Worm (Caenorhabditis elegans) whole organism, L2 larva: Measurements from ENCODE around the gene cutl-9.
A peak's percentile ranks its signal among the peaks of the same experiment; 100 is the strongest.

ENCODE experiments used
- R02D3.7 ChIP-seq: fragments of 150-350 bp; optimal IDR thresholded peaks from 2 replicates; lab custom pipeline; 2014; ENCODE audit warnings: missing biosample characterization, missing genetic modification characterization
- ZK546.5 ChIP-seq: sonication (generic microtip); optimal IDR thresholded peaks from 2 replicates; lab custom pipeline; 2017; ENCODE audit warnings: missing biosample characterization, missing genetic modification characterization
- alr-1 ChIP-seq: fragments of 150-350 bp; optimal IDR thresholded peaks from 2 replicates; lab custom pipeline; 2014; ENCODE audit warnings: missing biosample characterization, missing genetic modification characterization
- ama-1 ChIP-seq: fragments of 150-350 bp; optimal IDR thresholded peaks from 2 replicates; lab custom pipeline; 2018; ENCODE audit warnings: inconsistent platforms
- blmp-1 ChIP-seq: sonication (generic microtip); optimal IDR thresholded peaks from 2 replicates; lab custom pipeline; 2017; ENCODE audit warnings: missing genetic modification characterization, mild to moderate bottlenecking, missing compliant biosample characterization, antibody characterized with exemption, moderate library complexity; ENCODE audit not compliant: insufficient read depth
- ceh-82 ChIP-seq: fragments of 150-350 bp; optimal IDR thresholded peaks from 2 replicates; lab custom pipeline; 2014; ENCODE audit warnings: missing biosample characterization, missing genetic modification characterization
- crh-2 ChIP-seq: sonication (generic microtip); optimal IDR thresholded peaks from 2 replicates; lab custom pipeline; 2017; ENCODE audit warnings: missing biosample characterization, missing genetic modification characterization
- dmd-4 ChIP-seq: sonication (generic microtip); optimal IDR thresholded peaks from 2 replicates; lab custom pipeline; 2017; ENCODE audit warnings: missing biosample characterization, missing genetic modification characterization
- egl-27 ChIP-seq: sonication (generic microtip); optimal IDR thresholded peaks from 3 replicates; lab custom pipeline; 2017; ENCODE audit warnings: missing biosample characterization, missing genetic modification reagents, missing genetic modification characterization
- elt-1 ChIP-seq: fragments of 150-350 bp; optimal IDR thresholded peaks from 2 replicates; lab custom pipeline; 2014; ENCODE audit warnings: missing biosample characterization, missing genetic modification characterization
- elt-3 ChIP-seq: sonication (generic microtip); optimal IDR thresholded peaks from 2 replicates; lab custom pipeline; 2017; ENCODE audit warnings: missing biosample characterization, missing genetic modification characterization
- fos-1 ChIP-seq: fragments of 150-350 bp; optimal IDR thresholded peaks from 2 replicates; lab custom pipeline; 2014; ENCODE audit warnings: missing biosample characterization, missing genetic modification characterization
- gmeb-1 ChIP-seq: fragments of 150-350 bp; optimal IDR thresholded peaks from 2 replicates; lab custom pipeline; 2014; ENCODE audit warnings: missing biosample characterization, missing genetic modification characterization
- lin-11 ChIP-seq: fragments of 150-350 bp; sonication (generic microtip); optimal IDR thresholded peaks from 2 replicates; lab custom pipeline; 2014; ENCODE audit warnings: missing biosample characterization, missing genetic modification characterization, inconsistent platforms, mixed read lengths
- lsy-2 ChIP-seq, 2 experiments: fragments of 150-350 bp in 1 of 2; sonication (generic microtip) in 1 of 2; optimal IDR thresholded peaks; 2 replicates each; lab custom pipeline; 2014 to 2017; ENCODE audit warnings: missing biosample characterization in 2 of 2, missing genetic modification characterization in 2 of 2
- mab-5 ChIP-seq: fragments of 150-350 bp; optimal IDR thresholded peaks from 2 replicates; lab custom pipeline; 2014; ENCODE audit warnings: missing biosample characterization, missing genetic modification characterization
- mbf-1 ChIP-seq: sonication (generic microtip); optimal IDR thresholded peaks from 2 replicates; lab custom pipeline; 2017; ENCODE audit warnings: missing biosample characterization, missing genetic modification characterization
- mdl-1 ChIP-seq, 2 experiments: fragments of 150-350 bp in 1 of 2; sonication (generic microtip) in 1 of 2; optimal IDR thresholded peaks; 2 replicates each; lab custom pipeline; 2017; ENCODE audit warnings: missing biosample characterization in 2 of 2, missing genetic modification characterization in 2 of 2
- nhr-10 ChIP-seq: sonication (generic microtip); optimal IDR thresholded peaks from 2 replicates; lab custom pipeline; 2017; ENCODE audit warnings: missing biosample characterization, missing genetic modification characterization
- nhr-12 ChIP-seq: fragments of 150-350 bp; optimal IDR thresholded peaks from 2 replicates; lab custom pipeline; 2014; ENCODE audit warnings: missing biosample characterization, missing genetic modification characterization
- nhr-237 ChIP-seq: fragments of 150-350 bp; optimal IDR thresholded peaks from 2 replicates; lab custom pipeline; 2014; ENCODE audit warnings: missing biosample characterization, missing genetic modification characterization
- nhr-25 ChIP-seq: fragments of 150-350 bp; sonication (generic microtip); optimal IDR thresholded peaks from 3 replicates; lab custom pipeline; 2014; ENCODE audit warnings: missing biosample characterization, missing genetic modification characterization
- nhr-6 ChIP-seq: fragments of 150-350 bp; optimal IDR thresholded peaks from 2 replicates; lab custom pipeline; 2014; ENCODE audit warnings: missing biosample characterization, missing genetic modification characterization
- skn-1 ChIP-seq: sonication (generic microtip); optimal IDR thresholded peaks from 2 replicates; lab custom pipeline; 2017; ENCODE audit warnings: missing biosample characterization, missing genetic modification characterization
- sma-3 ChIP-seq: sonication (generic microtip); optimal IDR thresholded peaks from 2 replicates; lab custom pipeline; 2016; ENCODE audit warnings: missing genetic modification reagents, missing genetic modification characterization, missing compliant biosample characterization
- sma-9 ChIP-seq, 2 experiments: fragments of 150-350 bp in 1 of 2; sonication (generic microtip) in 1 of 2; optimal IDR thresholded peaks; 2 replicates each; lab custom pipeline; 2014 to 2016; ENCODE audit warnings: missing genetic modification characterization in 2 of 2, mild to moderate bottlenecking in 1 of 2, missing biosample characterization in 1 of 2, missing compliant biosample characterization in 1 of 2, missing genetic modification reagents in 1 of 2, moderate library complexity in 1 of 2
- snpc-4 ChIP-seq: fragments of 150-350 bp; optimal IDR thresholded peaks from 2 replicates; lab custom pipeline; 2014; ENCODE audit warnings: missing biosample characterization, missing genetic modification characterization
- unc-39 ChIP-seq: fragments of 150-350 bp; optimal IDR thresholded peaks from 2 replicates; lab custom pipeline; 2014; ENCODE audit warnings: missing biosample characterization, missing genetic modification characterization
- unc-55 ChIP-seq: fragments of 150-350 bp; sonication (generic microtip); optimal IDR thresholded peaks from 3 replicates; lab custom pipeline; 2014; ENCODE audit warnings: missing biosample characterization, missing genetic modification reagents, missing genetic modification characterization
- zag-1 ChIP-seq: fragments of 150-350 bp; optimal IDR thresholded peaks from 2 replicates; lab custom pipeline; 2014; ENCODE audit warnings: missing biosample characterization, missing genetic modification characterization
- ztf-1 ChIP-seq: fragments of 200-800 bp; sonication (Bioruptor generic); conservative IDR thresholded peaks from 2 replicates; pipeline ENCODE4 v1.3.6; 2022; ENCODE audit warnings: missing genetic modification characterization, missing compliant biosample characterization
- ztf-11 ChIP-seq: sonication (generic microtip); optimal IDR thresholded peaks from 2 replicates; lab custom pipeline; 2017; ENCODE audit warnings: missing biosample characterization, missing genetic modification characterization
- ztf-4 ChIP-seq: fragments of 150-350 bp; optimal IDR thresholded peaks from 2 replicates; lab custom pipeline; 2014; ENCODE audit warnings: missing biosample characterization, missing genetic modification characterization

cutl-9 gene

DNA sequence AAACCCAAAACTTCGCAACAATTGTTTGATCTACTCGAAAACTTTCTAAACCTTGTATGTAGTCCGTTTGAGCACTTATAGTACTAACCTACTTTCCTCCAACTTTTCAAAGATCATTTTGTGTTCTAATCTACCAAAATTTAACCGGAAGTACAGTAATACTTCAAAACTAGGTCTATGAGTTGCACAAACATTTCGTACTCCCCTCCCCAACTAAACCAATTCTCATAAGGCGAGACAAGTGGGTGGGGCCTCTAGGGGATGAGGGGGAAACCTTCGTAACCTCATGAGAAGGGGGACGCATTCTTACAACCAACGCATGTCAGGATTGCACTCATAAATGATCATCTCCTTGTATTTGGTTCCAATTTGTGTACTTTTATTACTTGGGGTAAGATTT lies at the start of gene cutl-9:
Gene cutl-9 (plus strand): TSS at position 301 of the 400 bp plus-strand sequence.
- TF ChIP-seq mdl-1 (tag; optimal IDR thresholded peaks at IDR 0.05; lab: Kevin White, UChicago) (no peak), sma-3 (no peak), ceh-82 (no peak), crh-2 (tag; lab: Kevin White, UChicago) (no peak), ztf-4 (tag; lab: Kevin White, UChicago) (no peak), ama-1 (no peak), R02D3.7 (tag; lab: Kevin White, UChicago) (no peak), fos-1 (tag; lab: Kevin White, UChicago) (no peak)

- no peak for TF ChIP-seq dmd-4 (tag; lab: Kevin White, UChicago)
- TF ChIP-seq crh-2 (tag; lab: Kevin White, UChicago) = no peak
- no peak for TF ChIP-seq nhr-12
- no peak for TF ChIP-seq nhr-10
- no peak for TF ChIP-seq ZK546.5 (tag; lab: Kevin White, UChicago)
- TF ChIP-seq alr-1 (tag; lab: Kevin White, UChicago) = no peak
- TF ChIP-seq blmp-1 = no peak
- no peak for TF ChIP-seq zag-1 (tag; lab: Kevin White, UChicago)
- no peak for TF ChIP-seq snpc-4 (tag; lab: Kevin White, UChicago)
- TF ChIP-seq sma-3 = no peak
- no peak for TF ChIP-seq ztf-4 (tag; lab: Kevin White, UChicago)
- no peak for TF ChIP-seq skn-1 (tag; lab: Kevin White, UChicago)
- TF ChIP-seq unc-55 = no peak
- no peak for TF ChIP-seq egl-27
- TF ChIP-seq ama-1 = no peak
- TF ChIP-seq mab-5 (tag; lab: Kevin White, UChicago) = no peak
- no peak for TF ChIP-seq unc-39 (tag; lab: Kevin White, UChicago)
- TF ChIP-seq mbf-1 (tag; lab: Kevin White, UChicago) = no peak
- no peak for TF ChIP-seq elt-3 (tag; lab: Kevin White, UChicago)
These were observed 47.9 kb upstream of the cutl-9 start for ce11 chrII:10574177-10574576.

DNA sequence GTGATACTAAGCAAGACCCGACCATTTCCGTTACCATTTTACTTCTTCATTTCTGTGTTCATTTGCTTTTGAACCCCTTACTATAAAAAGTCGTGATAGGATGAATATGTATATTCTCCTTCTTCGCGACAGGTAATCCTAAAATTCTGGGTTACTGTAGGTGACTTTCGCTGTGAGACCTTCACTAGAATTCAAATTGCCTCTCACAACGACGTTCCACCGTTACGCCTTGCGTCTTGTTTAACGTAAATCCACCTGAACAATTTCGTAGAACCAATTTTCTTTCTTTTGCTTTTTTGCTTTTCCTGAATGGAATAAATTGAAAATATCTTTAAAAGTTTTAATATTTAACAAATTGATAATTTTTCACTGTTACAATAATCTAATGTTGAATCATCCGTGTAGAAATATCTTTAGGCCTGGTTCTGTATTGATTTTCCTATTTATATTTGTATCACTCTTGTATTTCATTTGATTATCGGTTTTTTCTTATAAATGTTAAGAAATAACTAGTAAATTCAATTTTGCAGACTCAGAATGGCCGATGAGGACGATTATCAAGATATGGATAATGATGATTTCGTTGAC lies 43.1 kb upstream of the cutl-9 start, which contains the start of gene rpb-6:
Gene rpb-6 (plus strand): TSS at position 538 of the 588 bp plus-strand sequence.
- TF ChIP-seq gmeb-1 (tag; lab: Kevin White, UChicago) = peak; percentile 78
- peak; percentile 56 for TF ChIP-seq unc-55
- peak in 1 of 2 experiments; percentile 59 for TF ChIP-seq lsy-2 (tag; optimal IDR thresholded peaks at IDR 0.05; lab: Kevin White, UChicago)
- TF ChIP-seq fos-1 (tag; lab: Kevin White, UChicago) = no peak
- TF ChIP-seq elt-3 (tag; lab: Kevin White, UChicago) = no peak

DNA sequence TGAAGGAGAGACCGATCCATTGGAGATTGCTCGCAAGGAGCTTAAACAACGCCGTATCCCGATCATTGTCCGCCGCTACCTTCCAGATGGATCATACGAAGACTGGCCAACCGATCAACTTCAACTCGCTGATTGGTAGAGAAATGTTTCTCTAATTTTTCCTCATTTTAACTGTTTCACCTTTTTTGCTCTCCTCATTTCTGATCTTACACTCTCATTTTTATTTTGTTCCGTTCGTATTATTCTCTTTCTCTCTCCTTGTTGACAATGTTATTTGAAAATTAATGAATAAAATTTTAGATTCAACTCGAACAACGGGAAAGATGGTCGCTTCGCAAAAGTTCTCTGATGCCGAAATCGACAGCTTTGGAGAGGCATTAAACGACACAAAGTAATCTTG lies 42.4 kb upstream of the cutl-9 start, which contains the start of gene dohh-1:
Gene dohh-1 (plus strand): TSS at position 301 of the 400 bp plus-strand sequence.
- TF ChIP-seq gmeb-1 (tag; lab: Kevin White, UChicago) = no peak
- TF ChIP-seq ceh-82 = no peak
- TF ChIP-seq fos-1 (tag; lab: Kevin White, UChicago) = no peak
- TF ChIP-seq nhr-25 (tag; lab: Kevin White, UChicago) = no peak

DNA sequence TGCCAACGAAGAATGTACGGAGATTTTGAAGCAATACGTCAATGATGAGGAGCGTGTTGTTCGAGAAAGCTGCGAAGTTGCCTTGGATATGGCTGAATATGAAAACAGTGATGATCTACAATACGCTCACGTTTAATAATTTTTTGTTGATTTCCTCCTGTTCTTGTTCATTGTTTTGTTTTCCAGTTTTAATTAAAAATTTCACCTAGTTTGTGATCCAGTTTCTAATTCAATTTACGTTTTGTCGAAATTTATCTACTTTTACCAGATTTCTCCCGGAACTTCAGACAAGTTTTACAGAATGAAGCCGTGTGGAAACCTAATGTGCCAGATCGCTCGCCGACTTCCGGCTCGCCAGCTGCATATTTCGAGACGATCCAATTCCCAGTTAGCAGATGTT lies 41.2 kb upstream of the cutl-9 start, which contains the start of gene dap-3:
Gene dap-3 (plus strand): TSS at position 301 of the 400 bp plus-strand sequence.
- no peak for TF ChIP-seq skn-1 (tag; lab: Kevin White, UChicago)
- TF ChIP-seq ceh-82 = no peak
- TF ChIP-seq ztf-1 = no peak
- no peak for TF ChIP-seq gmeb-1 (tag; lab: Kevin White, UChicago)
- TF ChIP-seq snpc-4 (tag; lab: Kevin White, UChicago) = no peak
- TF ChIP-seq nhr-237 = no peak
- no peak for TF ChIP-seq R02D3.7 (tag; lab: Kevin White, UChicago)
- no peak for TF ChIP-seq elt-3 (tag; lab: Kevin White, UChicago)
- no peak for TF ChIP-seq lsy-2 (tag; optimal IDR thresholded peaks at IDR 0.05; lab: Kevin White, UChicago)
- no peak for TF ChIP-seq crh-2 (tag; lab: Kevin White, UChicago)
- TF ChIP-seq nhr-6 (tag; lab: Kevin White, UChicago) = no peak
- no peak for TF ChIP-seq ama-1
- no peak for TF ChIP-seq ztf-11 (tag; lab: Kevin White, UChicago)
- TF ChIP-seq elt-1 (tag; lab: Kevin White, UChicago) = no peak
- TF ChIP-seq ZK546.5 (tag; lab: Kevin White, UChicago) = no peak
- TF ChIP-seq lin-11 (tag; lab: Kevin White, UChicago) = no peak
- TF ChIP-seq sma-9 (GFP tag; optimal IDR thresholded peaks at IDR 0.05; lab: Kevin White, UChicago) = no peak
- TF ChIP-seq sma-9 (tag; optimal IDR thresholded peaks at IDR 0.05; lab: Kevin White, UChicago) = no peak
- no peak for TF ChIP-seq blmp-1
